Fruit fly (Drosophila melanogaster) whole organism, embryonic: Measurements from ENCODE around the gene ND-30.

ENCODE experiments used
- B-H2 ChIP-seq: fragments of 200-800 bp; sonication (Bioruptor generic); optimal IDR thresholded peaks from 2 replicates; lab custom pipeline; 2018; ENCODE audit warnings: missing biosample characterization, mild to moderate bottlenecking, missing genetic modification characterization
- CG10147 ChIP-seq: fragments of 200-800 bp; sonication (Bioruptor generic); optimal IDR thresholded peaks from 2 replicates; lab custom pipeline; 2019; ENCODE audit warnings: missing biosample characterization, mild to moderate bottlenecking, missing genetic modification characterization, moderate library complexity
- CG10267 ChIP-seq: fragments of 200-800 bp; sonication (Bioruptor generic); optimal IDR thresholded peaks from 2 replicates; lab custom pipeline; 2018; ENCODE audit warnings: missing biosample characterization, mild to moderate bottlenecking, missing genetic modification characterization, moderate library complexity
- CG10366 ChIP-seq: fragments of 200-800 bp; sonication (Bioruptor generic); IDR thresholded peaks from 2 replicates; pipeline ENCODE4 v1.3.6; 2022; ENCODE audit warnings: missing biosample characterization, missing genetic modification characterization
- CG12219 ChIP-seq: fragments of 200-800 bp; sonication (Bioruptor generic); optimal IDR thresholded peaks from 3 replicates; lab custom pipeline; 2018; ENCODE audit warnings: missing biosample characterization, mild to moderate bottlenecking, missing genetic modification characterization
- CG14050 ChIP-seq: fragments of 200-800 bp; sonication (Bioruptor generic); IDR thresholded peaks from 3 replicates; pipeline ENCODE4 v1.3.6; 2022; ENCODE audit warnings: missing biosample characterization, missing genetic modification characterization
- CG15073 ChIP-seq: fragments of 200-800 bp; sonication (Bioruptor generic); optimal IDR thresholded peaks from 2 replicates; lab custom pipeline; 2016; ENCODE audit warnings: missing biosample characterization, missing genetic modification characterization
- CG16813 ChIP-seq: fragments of 200-800 bp; sonication (Bioruptor generic); IDR thresholded peaks from 3 replicates; pipeline ENCODE4 v1.3.6; 2022; ENCODE audit warnings: missing biosample characterization, missing genetic modification characterization; ENCODE audit not compliant: partially characterized antibody
- CG17829 ChIP-seq: fragments of 200-800 bp; optimal IDR thresholded peaks from 2 replicates; lab custom pipeline; 2019; ENCODE audit warnings: missing biosample characterization, mild to moderate bottlenecking, missing genetic modification characterization, moderate library complexity
- CG1792 ChIP-seq: fragments of 200-800 bp; sonication (Bioruptor generic); optimal IDR thresholded peaks from 2 replicates; lab custom pipeline; 2016; ENCODE audit warnings: missing biosample characterization, missing genetic modification characterization
- CG2202 ChIP-seq: fragments of 200-800 bp; sonication (Bioruptor generic); optimal IDR thresholded peaks from 2 replicates; lab custom pipeline; 2018; ENCODE audit warnings: missing biosample characterization, mild to moderate bottlenecking, missing genetic modification characterization
- CG4282 ChIP-seq: fragments of 200-800 bp; sonication (Bioruptor generic); optimal IDR thresholded peaks from 2 replicates; lab custom pipeline; 2016; ENCODE audit warnings: missing biosample characterization, missing genetic modification characterization
- CG4707 ChIP-seq: fragments of 200-800 bp; sonication (Bioruptor generic); optimal IDR thresholded peaks from 2 replicates; lab custom pipeline; 2018; ENCODE audit warnings: missing biosample characterization, mild to moderate bottlenecking, missing genetic modification characterization, moderate library complexity
- CG4730 ChIP-seq: fragments of 200-800 bp; sonication (Bioruptor generic); IDR thresholded peaks from 2 replicates; pipeline ENCODE4 v1.3.6; 2022; ENCODE audit warnings: missing biosample characterization, missing genetic modification characterization
- CG6175 ChIP-seq: fragments of 200-800 bp; sonication (Bioruptor generic); IDR thresholded peaks from 3 replicates; pipeline ENCODE4 v1.3.6; 2022; ENCODE audit warnings: missing biosample characterization, missing genetic modification characterization
- CG7786 ChIP-seq: fragments of 200-800 bp; sonication (Bioruptor generic); optimal IDR thresholded peaks from 2 replicates; lab custom pipeline; 2016; ENCODE audit warnings: missing biosample characterization, missing genetic modification characterization
- CG8388 ChIP-seq: fragments of 200-800 bp; sonication (Bioruptor generic); optimal IDR thresholded peaks from 2 replicates; lab custom pipeline; 2019; ENCODE audit warnings: missing biosample characterization, mild to moderate bottlenecking, missing genetic modification characterization, moderate library complexity
- HLHmδ ChIP-seq: fragments of 200-800 bp; sonication (Bioruptor generic); optimal IDR thresholded peaks from 2 replicates; lab custom pipeline; 2018; ENCODE audit warnings: missing biosample characterization, mild to moderate bottlenecking, missing genetic modification characterization, moderate library complexity
- Kr ChIP-seq: fragments of 200-800 bp; sonication (Bioruptor generic); optimal IDR thresholded peaks from 2 replicates; lab custom pipeline; 2017; ENCODE audit warnings: missing biosample characterization, mild to moderate bottlenecking, missing genetic modification characterization
- Lpt ChIP-seq: fragments of >200 bp; optimal IDR thresholded peaks from 2 replicates; lab custom pipeline; 2018; ENCODE audit warnings: missing biosample characterization, missing genetic modification characterization
- MBD-R2 ChIP-seq: fragments of 200-800 bp; sonication (Bioruptor generic); IDR thresholded peaks from 2 replicates; pipeline ENCODE4 v1.3.6; 2022; ENCODE audit warnings: missing biosample characterization, missing genetic modification characterization
- Nf-YA ChIP-seq: fragments of 200-800 bp; sonication (Bioruptor generic); IDR thresholded peaks from 2 replicates; pipeline ENCODE4 v1.3.6; 2022; ENCODE audit warnings: missing biosample characterization, missing genetic modification characterization
- Opbp ChIP-seq: fragments of 200-800 bp; sonication (Bioruptor generic); IDR thresholded peaks from 3 replicates; pipeline ENCODE4 v1.3.6; 2022; ENCODE audit warnings: missing biosample characterization, missing genetic modification characterization; ENCODE audit not compliant: partially characterized antibody
- Pdp1 ChIP-seq, 2 experiments: fragments of 200-800 bp; sonication (Bioruptor generic); optimal IDR thresholded peaks; 3 replicates each; lab custom pipeline; 2016; ENCODE audit warnings: missing biosample characterization in 2 of 2, missing genetic modification characterization in 2 of 2, mild to moderate bottlenecking in 1 of 2, moderate library complexity in 1 of 2
- Poxn ChIP-seq: fragments of 200-800 bp; sonication (Bioruptor generic); IDR thresholded peaks from 2 replicates; pipeline ENCODE4 v1.3.6; 2022; ENCODE audit warnings: missing biosample characterization, missing genetic modification characterization
- Ptx1 ChIP-seq: fragments of 200-800 bp; sonication (Bioruptor generic); IDR thresholded peaks from 2 replicates; pipeline ENCODE4 v1.3.6; 2022; ENCODE audit warnings: missing biosample characterization, missing genetic modification characterization
- Rfx ChIP-seq: fragments of 200-800 bp; sonication (Bioruptor generic); IDR thresholded peaks from 2 replicates; pipeline ENCODE4 v1.3.6; 2022; ENCODE audit warnings: missing biosample characterization, missing genetic modification characterization
- ap ChIP-seq: fragments of 200-800 bp; sonication (Bioruptor generic); IDR thresholded peaks from 2 replicates; pipeline ENCODE4 v1.3.6; 2022; ENCODE audit warnings: missing biosample characterization, missing genetic modification characterization
- crol ChIP-seq: fragments of 200-800 bp; sonication (Bioruptor generic); IDR thresholded peaks from 2 replicates; pipeline ENCODE4 v1.3.6; 2022; ENCODE audit warnings: missing biosample characterization, missing genetic modification characterization
- crp ChIP-seq, 2 experiments: fragments of 200-800 bp; sonication (Bioruptor generic); optimal IDR thresholded peaks; 2 replicates in 1 of 2; 3 replicates in 1 of 2; lab custom pipeline; 2017; ENCODE audit warnings: missing biosample characterization in 2 of 2, missing genetic modification characterization in 2 of 2, mild to moderate bottlenecking in 1 of 2, moderate library complexity in 1 of 2
- dan ChIP-seq: fragments of 200-800 bp; sonication (Bioruptor generic); IDR thresholded peaks from 2 replicates; pipeline ENCODE4 v1.3.6; 2022; ENCODE audit warnings: missing biosample characterization, missing genetic modification characterization
- dpn ChIP-seq, 2 experiments: fragments of 200-800 bp; sonication (Bioruptor generic); optimal IDR thresholded peaks; 3 replicates each; lab custom pipeline; 2016; ENCODE audit warnings: missing biosample characterization in 2 of 2, missing genetic modification characterization in 2 of 2
- ems ChIP-seq: fragments of 200-800 bp; sonication (Bioruptor generic); optimal IDR thresholded peaks from 3 replicates; lab custom pipeline; 2016; ENCODE audit warnings: missing biosample characterization, missing genetic modification characterization
- exex ChIP-seq: fragments of 200-800 bp; sonication (Bioruptor generic); optimal IDR thresholded peaks from 4 replicates; lab custom pipeline; 2018; ENCODE audit warnings: missing biosample characterization, mild to moderate bottlenecking, missing genetic modification characterization, moderate library complexity
- fru ChIP-seq: fragments of >200 bp; optimal IDR thresholded peaks from 2 replicates; lab custom pipeline; 2017
- gsb ChIP-seq: fragments of 200-800 bp; sonication (Bioruptor generic); IDR thresholded peaks from 2 replicates; pipeline ENCODE4 v1.3.6; 2022; ENCODE audit warnings: missing biosample characterization, missing genetic modification characterization
- gsb-n ChIP-seq: fragments of 200-800 bp; sonication (Bioruptor generic); optimal IDR thresholded peaks from 3 replicates; lab custom pipeline; 2018; ENCODE audit warnings: missing biosample characterization, mild to moderate bottlenecking, missing genetic modification characterization
- gt ChIP-seq: fragments of 200-800 bp; sonication (Bioruptor generic); IDR thresholded peaks from 2 replicates; pipeline ENCODE4 v1.3.6; 2022; ENCODE audit warnings: missing biosample characterization, missing genetic modification characterization
- lmd ChIP-seq: fragments of 200-800 bp; sonication (Bioruptor generic); IDR thresholded peaks from 2 replicates; pipeline ENCODE4 v1.3.6; 2022; ENCODE audit warnings: missing biosample characterization, missing genetic modification characterization
- lola ChIP-seq, 3 experiments: fragments of >200 bp in 2 of 3; fragments of 200-800 bp in 1 of 3; sonication (Bioruptor generic) in 1 of 3; optimal IDR thresholded peaks; 2 replicates each; lab custom pipeline; 2017 to 2019; ENCODE audit warnings: missing biosample characterization in 3 of 3, missing genetic modification characterization in 3 of 3, mild to moderate bottlenecking in 1 of 3, moderate library complexity in 1 of 3
- luna ChIP-seq: fragments of 200-800 bp; sonication (Bioruptor generic); optimal IDR thresholded peaks from 2 replicates; lab custom pipeline; 2016; ENCODE audit warnings: missing biosample characterization, missing genetic modification characterization
- prd ChIP-seq, 3 experiments: fragments of >200 bp in 2 of 3; fragments of 200-800 bp in 1 of 3; sonication (Bioruptor generic) in 1 of 3; optimal IDR thresholded peaks in 2 of 3; IDR thresholded peaks in 1 of 3; 2 replicates in 2 of 3; 3 replicates in 1 of 3; pipeline versions ENCODE4 v1.3.6 to Lab custom; 2017 to 2022; ENCODE audit warnings: missing biosample characterization in 1 of 3, missing genetic modification characterization in 1 of 3
- sd ChIP-seq: fragments of 200-800 bp; sonication (Bioruptor generic); optimal IDR thresholded peaks from 3 replicates; lab custom pipeline; 2018; ENCODE audit warnings: missing biosample characterization, mild to moderate bottlenecking, missing genetic modification characterization, moderate library complexity
- tll ChIP-seq, 2 experiments: fragments of 200-800 bp in 1 of 2; fragments of >200 bp in 1 of 2; sonication (Bioruptor generic) in 1 of 2; optimal IDR thresholded peaks; 2 replicates each; lab custom pipeline; 2017 to 2019; ENCODE audit warnings: missing biosample characterization in 2 of 2, missing genetic modification characterization in 2 of 2, mild to moderate bottlenecking in 1 of 2, moderate library complexity in 1 of 2
- vvl ChIP-seq: fragments of 200-800 bp; sonication (Bioruptor generic); IDR thresholded peaks from 2 replicates; pipeline ENCODE4 v1.3.6; 2022; ENCODE audit warnings: missing biosample characterization, missing genetic modification characterization
- wdn ChIP-seq: fragments of 200-800 bp; sonication (Bioruptor generic); IDR thresholded peaks from 2 replicates; pipeline ENCODE4 v1.3.6; 2022; ENCODE audit warnings: missing biosample characterization, missing genetic modification characterization
- zen2 ChIP-seq: fragments of 200-800 bp; sonication (Bioruptor generic); IDR thresholded peaks from 3 replicates; pipeline ENCODE4 v1.3.6; 2022; ENCODE audit warnings: missing biosample characterization, missing genetic modification characterization; ENCODE audit not compliant: partially characterized antibody

ND-30 gene

dm6 chr3L:3198447-3199402 lies 39.3 kb upstream of the ND-30 start, which contains the start of the genes CG32276 and gry (continued):
- TF ChIP-seq lola (GFP tag; optimal IDR thresholded peaks at IDR 0.05; lab: Kevin White, UChicago): peak in 1 of 3 experiments; percentile 71
- peak; percentile 35; the same call in 1 of the 2 replicates for TF ChIP-seq gt (GFP tag; lab: Robert Waterston, UW)
- no peak for TF ChIP-seq dan (GFP tag; lab: Robert Waterston, UW)
- TF ChIP-seq CG10147 (GFP tag; lab: Kevin White, UChicago): no peak
- peak; percentile 82 for TF ChIP-seq vvl (GFP tag; lab: Robert Waterston, UW)
- 0 out of 3 replicates have a peak, but pooled peaks have one; percentile 12 for TF ChIP-seq CG6175 (GFP tag; lab: Robert Waterston, UW)
- peak; percentile 64 to 72 for TF ChIP-seq tll (GFP tag; optimal IDR thresholded peaks at IDR 0.05; lab: Kevin White, UChicago)
- no peak for TF ChIP-seq CG4707 (GFP tag; lab: Kevin White, UChicago)
- TF ChIP-seq CG7786 (GFP tag; lab: Kevin White, UChicago): peak; percentile 71
- TF ChIP-seq ap (GFP tag; lab: Robert Waterston, UW): peak; percentile 82
- peak; percentile 85 for TF ChIP-seq MBD-R2 (GFP tag; lab: Robert Waterston, UW)
- TF ChIP-seq crp (GFP tag; optimal IDR thresholded peaks at IDR 0.05; lab: Kevin White, UChicago): peak in 1 of 2 experiments; percentile 60
- TF ChIP-seq CG1792: no peak
- peak; percentile 50 for TF ChIP-seq HLHmδ (GFP tag; lab: Kevin White, UChicago)
- TF ChIP-seq dpn (GFP tag; optimal IDR thresholded peaks at IDR 0.05; lab: Kevin White, UChicago): peak; percentile 76 to 81
- TF ChIP-seq Rfx: peak; percentile 77
- TF ChIP-seq luna (GFP tag; lab: Kevin White, UChicago): no peak
- peak in 1 of 2 experiments; percentile 83 for TF ChIP-seq Pdp1 (GFP tag; optimal IDR thresholded peaks at IDR 0.05; lab: Kevin White, UChicago)
- no peak for TF ChIP-seq crol
- peak; percentile 82 for TF ChIP-seq CG10267 (tag; lab: Kevin White, UChicago)
- peak; percentile 56 for TF ChIP-seq CG2202
- TF ChIP-seq Opbp (GFP tag; lab: Robert Waterston, UW): no peak
- no peak for TF ChIP-seq Kr
- no peak for TF ChIP-seq prd (optimal IDR thresholded peaks at IDR 0.05; lab: Kevin White, UChicago)
- TF ChIP-seq prd (GFP tag; IDR thresholded peaks at IDR 0.05; lab: Robert Waterston, UW): peak; percentile 82
- peak; percentile 51 for TF ChIP-seq CG12219
- TF ChIP-seq Lpt: no peak
- peak; percentile 42 for TF ChIP-seq exex (tag; lab: Kevin White, UChicago)
- TF ChIP-seq CG10366: peak; percentile 64
- peak; percentile 83 for TF ChIP-seq B-H2
- no peak for TF ChIP-seq zen2 (GFP tag; lab: Robert Waterston, UW)
- TF ChIP-seq CG16813 (GFP tag; lab: Robert Waterston, UW): peak; percentile 50; the same call in 2 of the 3 replicates
- peak; percentile 60 for TF ChIP-seq CG8388 (GFP tag; lab: Kevin White, UChicago)
- 0 out of 2 replicates have a peak, but pooled peaks have one; percentile 8 for TF ChIP-seq wdn (GFP tag; lab: Robert Waterston, UW)
- peak; percentile 65; the same call in 1 of the 2 replicates for TF ChIP-seq lmd (GFP tag; lab: Robert Waterston, UW)
- peak; percentile 87 for TF ChIP-seq CG17829 (tag; lab: Kevin White, UChicago)
- no peak for TF ChIP-seq Nf-YA (GFP tag; lab: Robert Waterston, UW)
- no peak for TF ChIP-seq gsb (GFP tag; lab: Robert Waterston, UW)
- TF ChIP-seq gsb-n (tag; lab: Kevin White, UChicago): no peak
- TF ChIP-seq CG14050 (GFP tag; lab: Robert Waterston, UW): peak; percentile 23; the same call in 1 of the 3 replicates
- peak; percentile 62 for TF ChIP-seq Poxn (GFP tag; lab: Robert Waterston, UW)
- peak; percentile 77 for TF ChIP-seq Ptx1
- no peak for TF ChIP-seq fru
- TF ChIP-seq CG15073: no peak
- TF ChIP-seq CG4282 (GFP tag; lab: Kevin White, UChicago): peak; percentile 67
- peak; percentile 83 for TF ChIP-seq ems (GFP tag; lab: Kevin White, UChicago)
- peak; percentile 47 for TF ChIP-seq CG4730 (GFP tag; lab: Robert Waterston, UW)
- no peak for TF ChIP-seq sd (tag; lab: Kevin White, UChicago)
